Worm (Caenorhabditis elegans) whole organism, L1 larva: ENCODE results near the gene C01G12.3.

ENCODE experiments used
- Y116A8C.19 ChIP-seq: sonication (generic microtip); optimal IDR thresholded peaks from 2 replicates; lab custom pipeline; 2016; ENCODE audit warnings: missing compliant biosample characterization, missing genetic modification characterization, borderline replicate concordance
- blmp-1 ChIP-seq: fragments of 150-350 bp; optimal IDR thresholded peaks from 2 replicates; lab custom pipeline; 2014; ENCODE audit warnings: missing biosample characterization, missing genetic modification characterization
- elt-2 ChIP-seq: sonication (generic microtip); optimal IDR thresholded peaks from 2 replicates; lab custom pipeline; 2016; ENCODE audit warnings: missing genetic modification characterization, mild to moderate bottlenecking, inconsistent platforms, missing compliant biosample characterization, missing genetic modification reagents
- lin-39 ChIP-seq: fragments of 150-350 bp; optimal IDR thresholded peaks from 2 replicates; lab custom pipeline; 2014; ENCODE audit warnings: missing biosample characterization, missing genetic modification reagents, missing genetic modification characterization
- zag-1 ChIP-seq: fragments of 150-350 bp; optimal IDR thresholded peaks from 2 replicates; lab custom pipeline; 2014; ENCODE audit warnings: missing biosample characterization, missing genetic modification characterization

DNA sequence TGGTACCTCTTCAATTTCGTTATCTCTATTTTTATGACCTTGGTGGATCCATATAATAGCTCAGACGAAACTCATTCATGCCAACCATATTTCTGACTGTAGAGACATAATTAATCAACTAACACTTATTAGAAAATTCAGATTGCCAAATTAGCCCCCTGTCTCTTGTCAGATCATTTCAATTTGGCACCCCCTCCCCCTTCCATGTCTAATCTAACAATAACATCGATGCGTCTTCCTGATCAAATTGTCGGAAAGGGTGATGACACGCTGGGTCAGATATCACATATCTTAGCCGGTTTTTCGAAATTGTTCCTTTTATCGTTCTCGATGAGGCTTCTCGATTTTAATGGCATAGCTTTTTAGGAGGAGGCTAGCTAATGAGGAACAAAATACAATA is 29.2 kb upstream of the C01G12.3 start:
- TF ChIP-seq blmp-1 (tag; lab: Kevin White, UChicago): peak; percentile 7
- no peak for TF ChIP-seq elt-2 (tag; lab: Kevin White, UChicago)
- no peak for TF ChIP-seq zag-1 (tag; lab: Kevin White, UChicago)
- TF ChIP-seq Y116A8C.19 (tag; lab: Kevin White, UChicago): no peak
- no peak for TF ChIP-seq lin-39 (tag; lab: Kevin White, UChicago)
